Worm (Caenorhabditis elegans): ENCODE measurements around the gene T04A6.3.

The T04A6.3 gene

ce11 chrIII:7580586-7580985 lies 27.5 kb downstream of the T04A6.3 start (continued):
- TF ChIP-seq fkh-8 (tag; optimal IDR thresholded peaks at IDR 0.05) (peak; percentile 56), lsy-2 (tag; optimal IDR thresholded peaks at IDR 0.05) (peak; percentile 5 to 64), elt-2 (tag; optimal IDR thresholded peaks at IDR 0.05) (no peak), nhr-71 (tag; optimal IDR thresholded peaks at IDR 0.05) (peak; percentile 51), lin-35 (GFP tag; optimal IDR thresholded peaks at IDR 0.05) (peak in 1 of 2 experiments; percentile 35), dpl-1 (GFP tag; optimal IDR thresholded peaks at IDR 0.05) (peak in 1 of 3 experiments; percentile 25), isw-1 (GFP tag; IDR thresholded peaks at IDR 0.05) (peak; percentile 21), nhr-47 (tag; optimal IDR thresholded peaks at IDR 0.05) (peak; percentile 22), ztf-4 (tag; optimal IDR thresholded peaks at IDR 0.05) (no peak), swsn-7 (tag; optimal IDR thresholded peaks at IDR 0.05) (peak; percentile 25), fos-1 (tag; optimal IDR thresholded peaks at IDR 0.05) (peak; percentile 15)

ce11 chrIII:7579324-7579723 lies 28.8 kb downstream of the T04A6.3 start, which contains the start of gene mfsd-6:
Gene mfsd-6, minus strand, starts transcription at chrIII:7579411.
- no peak for TF ChIP-seq dpl-1 (GFP tag; optimal IDR thresholded peaks at IDR 0.05)
- TF ChIP-seq pax-3 (tag; optimal IDR thresholded peaks at IDR 0.05): peak; percentile 19
- TF ChIP-seq zag-1 (tag; optimal IDR thresholded peaks at IDR 0.05): no peak
- peak; percentile 48 for TF ChIP-seq nhr-71 (tag; optimal IDR thresholded peaks at IDR 0.05)
- TF ChIP-seq efl-1 (optimal IDR thresholded peaks at IDR 0.05): no peak
- TF ChIP-seq efl-1 (GFP tag; optimal IDR thresholded peaks at IDR 0.05 in 1 of 2): no peak
- no peak for TF ChIP-seq nhr-12 (tag; optimal IDR thresholded peaks at IDR 0.05)
- TF ChIP-seq fkh-8 (tag; optimal IDR thresholded peaks at IDR 0.05): peak; percentile 43
- TF ChIP-seq aha-1 (tag; optimal IDR thresholded peaks at IDR 0.05): no peak
- peak; percentile 12 for TF ChIP-seq skn-1 (tag; optimal IDR thresholded peaks at IDR 0.05)
- TF ChIP-seq ztf-4 (tag; optimal IDR thresholded peaks at IDR 0.05): peak; percentile 30
- TF ChIP-seq ceh-63 (GFP tag; optimal IDR thresholded peaks at IDR 0.05): no peak
- no peak for TF ChIP-seq nhr-84 (tag; optimal IDR thresholded peaks at IDR 0.05)
- no peak for TF ChIP-seq elt-3 (tag; optimal IDR thresholded peaks at IDR 0.05)
- TF ChIP-seq elt-2 (tag; optimal IDR thresholded peaks at IDR 0.05): no peak
- TF ChIP-seq lsy-2 (tag; optimal IDR thresholded peaks at IDR 0.05): peak in 1 of 2 experiments; percentile 3
- no peak for TF ChIP-seq blmp-1 (tag; optimal IDR thresholded peaks at IDR 0.05)
- no peak for TF ChIP-seq fkh-10 (GFP tag; optimal IDR thresholded peaks at IDR 0.05)
- no peak for TF ChIP-seq fkh-4 (tag; optimal IDR thresholded peaks at IDR 0.05; ENCODE audit: borderline replicate concordance)
- peak; percentile 54 for TF ChIP-seq lin-14 (GFP tag; optimal IDR thresholded peaks at IDR 0.05)

ce11 chrIII:7572781-7573400 lies 35.2 kb downstream of the T04A6.3 start, which contains the start of the genes rpl-9 and lpd-7:
Gene rpl-9, minus strand, starts transcription at chrIII:7572831.
Gene lpd-7, plus strand, starts transcription at chrIII:7573350.
- TF ChIP-seq lin-35 (GFP tag; optimal IDR thresholded peaks at IDR 0.05) (peak; percentile 88 to 92), unc-86 (tag; optimal IDR thresholded peaks at IDR 0.05) (peak; percentile 66), lin-15B (tag; optimal IDR thresholded peaks at IDR 0.05) (peak; percentile 74), efl-1 (optimal IDR thresholded peaks at IDR 0.05) (peak; percentile 86 to 88), efl-1 (GFP tag; optimal IDR thresholded peaks at IDR 0.05 in 1 of 2) (peak; percentile 75 to 97), ama-1 (optimal IDR thresholded peaks at IDR 0.05) (peak; percentile 20), unc-30 (tag; optimal IDR thresholded peaks at IDR 0.05) (no peak), lsy-2 (tag; optimal IDR thresholded peaks at IDR 0.05) (peak; percentile 83 to 95), xbp-1 (tag; optimal IDR thresholded peaks at IDR 0.05) (peak; percentile 80), F16B12.6 (tag; optimal IDR thresholded peaks at IDR 0.05) (peak; percentile 74), jun-1 (tag; optimal IDR thresholded peaks at IDR 0.05) (peak; percentile 73), tbx-2 (tag; optimal IDR thresholded peaks at IDR 0.05) (peak; percentile 68), unc-62 (GFP tag; optimal IDR thresholded peaks at IDR 0.05) (no peak), ceh-8 (GFP tag; optimal IDR thresholded peaks at IDR 0.05) (no peak), blmp-1 (tag; optimal IDR thresholded peaks at IDR 0.05) (peak; percentile 73), hlh-4 (tag; optimal IDR thresholded peaks at IDR 0.05) (no peak), lin-13 (GFP tag; optimal IDR thresholded peaks at IDR 0.05) (peak; percentile 84), sup-37 (GFP tag; optimal IDR thresholded peaks at IDR 0.05) (no peak), nhr-90 (tag; optimal IDR thresholded peaks at IDR 0.05; ENCODE audit: poor library complexity) (peak; percentile 76), nhr-85 (tag) (peak; percentile 84), dsc-1 (tag; optimal IDR thresholded peaks at IDR 0.05) (peak; percentile 51), ztf-11 (tag; optimal IDR thresholded peaks at IDR 0.05) (no peak), nhr-47 (tag; optimal IDR thresholded peaks at IDR 0.05) (peak; percentile 82), skn-1 (tag; optimal IDR thresholded peaks at IDR 0.05) (peak; percentile 90), ztf-4 (tag; optimal IDR thresholded peaks at IDR 0.05) (peak; percentile 18), pax-3 (tag; optimal IDR thresholded peaks at IDR 0.05) (peak; percentile 57), zip-4 (GFP tag; optimal IDR thresholded peaks at IDR 0.05) (no peak), hpl-2 (GFP tag; optimal IDR thresholded peaks at IDR 0.05) (peak; percentile 66), mdl-1 (tag; optimal IDR thresholded peaks at IDR 0.05) (peak in 1 of 2 experiments; percentile 81), nhr-19 (GFP tag; conservative IDR thresholded peaks at IDR 0.05) (peak; percentile 78), aly-2 (tag; optimal IDR thresholded peaks at IDR 0.05) (peak; percentile 34)

Data from whole organism, L1 larva.